Worm (Caenorhabditis elegans) whole organism, L1 larva: ENCODE measurements around the gene cpg-18.

Experiments
- C04F5.9 ChIP-seq: sonication (generic microtip); optimal IDR thresholded peaks from 2 replicates; lab custom pipeline; 2016; ENCODE audit warnings: missing genetic modification characterization, missing compliant biosample characterization
- C34B4.2 ChIP-seq: sonication (generic microtip); optimal IDR thresholded peaks from 2 replicates; lab custom pipeline; 2017; ENCODE audit warnings: mild to moderate bottlenecking, missing genetic modification characterization, missing compliant biosample characterization
- F16B12.6 ChIP-seq: fragments of 150-350 bp; optimal IDR thresholded peaks from 2 replicates; lab custom pipeline; 2014; ENCODE audit warnings: missing biosample characterization, missing genetic modification characterization
- aha-1 ChIP-seq: fragments of 150-350 bp; optimal IDR thresholded peaks from 2 replicates; lab custom pipeline; 2014; ENCODE audit warnings: missing biosample characterization, missing genetic modification characterization
- alr-1 ChIP-seq: fragments of 200-800 bp; sonication (Bioruptor generic); optimal IDR thresholded peaks from 2 replicates; lab custom pipeline; 2018; ENCODE audit warnings: borderline replicate concordance, mild to moderate bottlenecking, missing genetic modification characterization, missing compliant biosample characterization
- aly-2 ChIP-seq: fragments of 150-350 bp; optimal IDR thresholded peaks from 2 replicates; lab custom pipeline; 2014; ENCODE audit warnings: missing biosample characterization, missing genetic modification characterization
- blmp-1 ChIP-seq: fragments of 150-350 bp; optimal IDR thresholded peaks from 2 replicates; lab custom pipeline; 2014; ENCODE audit warnings: missing biosample characterization, missing genetic modification characterization
- ceh-88 ChIP-seq: fragments of 200-800 bp; sonication (Bioruptor generic); IDR thresholded peaks from 2 replicates; pipeline ENCODE4 v1.3.6; 2022; ENCODE audit warnings: missing genetic modification characterization, missing compliant biosample characterization
- ceh-90 ChIP-seq: sonication (generic microtip); optimal IDR thresholded peaks from 2 replicates; lab custom pipeline; 2016; ENCODE audit warnings: missing genetic modification characterization, missing compliant biosample characterization
- ces-1 ChIP-seq: fragments of 150-350 bp; optimal IDR thresholded peaks from 2 replicates; lab custom pipeline; 2014; ENCODE audit warnings: missing biosample characterization, missing genetic modification reagents, missing genetic modification characterization
- dpl-1 ChIP-seq, 3 experiments: fragments of 150-350 bp in 2 of 3; sonication (generic microtip) in 1 of 3; optimal IDR thresholded peaks; 2 replicates each; lab custom pipeline; 2014 to 2017; ENCODE audit warnings: missing biosample characterization in 3 of 3, missing genetic modification characterization in 3 of 3, missing genetic modification reagents in 3 of 3
- dsc-1 ChIP-seq: sonication (generic microtip); optimal IDR thresholded peaks from 2 replicates; lab custom pipeline; 2016; ENCODE audit warnings: mild to moderate bottlenecking, missing genetic modification characterization, missing compliant biosample characterization
- efl-1 ChIP-seq, 4 experiments: fragments of 150-350 bp; optimal IDR thresholded peaks in 3 of 4; peaks in 1 of 4; 1 replicate in 1 of 4; 2 replicates in 3 of 4; lab custom pipeline; 2014; ENCODE audit warnings: missing biosample characterization in 2 of 4, missing genetic modification characterization in 2 of 4, missing genetic modification reagents in 2 of 4
- efl-3 ChIP-seq: fragments of 200-800 bp; sonication (Bioruptor generic); optimal IDR thresholded peaks from 2 replicates; lab custom pipeline; 2018; ENCODE audit warnings: mild to moderate bottlenecking, missing genetic modification characterization, missing compliant biosample characterization
- egl-27 ChIP-seq, 2 experiments: fragments of 150-350 bp in 1 of 2; sonication (generic microtip); optimal IDR thresholded peaks; 3 replicates each; lab custom pipeline; 2017 to 2018; ENCODE audit warnings: missing biosample characterization in 2 of 2, missing genetic modification characterization in 2 of 2, missing genetic modification reagents in 2 of 2
- elt-2 ChIP-seq: sonication (generic microtip); optimal IDR thresholded peaks from 2 replicates; lab custom pipeline; 2016; ENCODE audit warnings: missing genetic modification characterization, mild to moderate bottlenecking, inconsistent platforms, missing compliant biosample characterization, missing genetic modification reagents
- elt-3 ChIP-seq, 6 experiments: fragments of 150-350 bp in 1 of 6; sonication (generic microtip); optimal IDR thresholded peaks; 2 replicates each; lab custom pipeline; 2017 to 2018; ENCODE audit warnings: missing biosample characterization in 6 of 6, missing genetic modification characterization in 6 of 6, inconsistent platforms in 1 of 6
- ets-5 ChIP-seq: fragments of 200-800 bp; sonication (Bioruptor generic); IDR thresholded peaks from 2 replicates; pipeline ENCODE4 v1.3.6; 2022; ENCODE audit warnings: missing genetic modification characterization, missing compliant biosample characterization
- fkh-4 ChIP-seq: sonication (generic microtip); optimal IDR thresholded peaks from 2 replicates; lab custom pipeline; 2016; ENCODE audit warnings: missing compliant biosample characterization, missing genetic modification characterization, borderline replicate concordance
- grh-1 ChIP-seq: fragments of 200-800 bp; sonication (Bioruptor generic); IDR thresholded peaks from 2 replicates; pipeline ENCODE4 v1.3.6; 2022; ENCODE audit warnings: missing genetic modification reagents, missing genetic modification characterization, missing compliant biosample characterization
- hlh-17 ChIP-seq: fragments of 200-800 bp; sonication (Bioruptor generic); optimal IDR thresholded peaks from 2 replicates; lab custom pipeline; 2018; ENCODE audit warnings: missing genetic modification characterization, mild to moderate bottlenecking, missing compliant biosample characterization, moderate library complexity, borderline replicate concordance
- irx-1 ChIP-seq: sonication (generic microtip); optimal IDR thresholded peaks from 2 replicates; lab custom pipeline; 2016; ENCODE audit warnings: missing genetic modification characterization, missing compliant biosample characterization
- lin-15B ChIP-seq: fragments of 150-350 bp; sonication (generic microtip); optimal IDR thresholded peaks from 3 replicates; lab custom pipeline; 2014; ENCODE audit warnings: missing biosample characterization, missing genetic modification characterization
- lin-35 ChIP-seq, 2 experiments: fragments of 150-350 bp; optimal IDR thresholded peaks; 2 replicates each; lab custom pipeline; 2014; ENCODE audit warnings: missing biosample characterization in 2 of 2, missing genetic modification characterization in 2 of 2, missing genetic modification reagents in 2 of 2
- lin-39 ChIP-seq: fragments of 150-350 bp; optimal IDR thresholded peaks from 2 replicates; lab custom pipeline; 2014; ENCODE audit warnings: missing biosample characterization, missing genetic modification reagents, missing genetic modification characterization
- lsy-2 ChIP-seq, 2 experiments: fragments of 150-350 bp; optimal IDR thresholded peaks; 2 replicates each; lab custom pipeline; 2014; ENCODE audit warnings: missing biosample characterization in 2 of 2, missing genetic modification characterization in 2 of 2
- mab-9 ChIP-seq: fragments of 200-800 bp; sonication (Bioruptor generic); IDR thresholded peaks from 2 replicates; pipeline ENCODE4 v1.3.6; 2022; ENCODE audit warnings: missing genetic modification reagents, missing genetic modification characterization, missing compliant biosample characterization
- mdl-1 ChIP-seq, 2 experiments: fragments of 150-350 bp; optimal IDR thresholded peaks; 2 replicates each; lab custom pipeline; 2014 to 2017; ENCODE audit warnings: missing biosample characterization in 2 of 2, missing genetic modification characterization in 2 of 2, inconsistent platforms in 1 of 2
- nhr-12 ChIP-seq: sonication (generic microtip); optimal IDR thresholded peaks from 2 replicates; lab custom pipeline; 2017; ENCODE audit warnings: missing biosample characterization, missing genetic modification characterization
- nhr-19 ChIP-seq: fragments of 200-800 bp; sonication (Bioruptor generic); conservative IDR thresholded peaks from 2 replicates; pipeline ENCODE4 v1.3.6; 2022; ENCODE audit warnings: missing genetic modification characterization, missing compliant biosample characterization
- nhr-237 ChIP-seq: fragments of 150-350 bp; optimal IDR thresholded peaks from 2 replicates; lab custom pipeline; 2014; ENCODE audit warnings: missing biosample characterization, missing genetic modification characterization
- nhr-47 ChIP-seq: sonication (generic microtip); optimal IDR thresholded peaks from 2 replicates; lab custom pipeline; 2016; ENCODE audit warnings: mild to moderate bottlenecking, missing genetic modification characterization, moderate library complexity, missing compliant biosample characterization
- nhr-71 ChIP-seq: sonication (generic microtip); optimal IDR thresholded peaks from 2 replicates; lab custom pipeline; 2016; ENCODE audit warnings: mild to moderate bottlenecking, missing genetic modification characterization, moderate library complexity, missing compliant biosample characterization
- nhr-76 ChIP-seq: sonication (generic microtip); optimal IDR thresholded peaks from 2 replicates; lab custom pipeline; 2017; ENCODE audit warnings: missing biosample characterization, missing genetic modification characterization
- nhr-77 ChIP-seq: fragments of 150-350 bp; optimal IDR thresholded peaks from 2 replicates; lab custom pipeline; 2014; ENCODE audit warnings: missing biosample characterization, missing genetic modification characterization
- nhr-85 ChIP-seq: sonication (generic microtip); peaks from one replicate; lab custom pipeline; 2016; ENCODE audit warnings: missing genetic modification characterization, inconsistent platforms, missing compliant biosample characterization
- pqm-1 ChIP-seq: sonication (generic microtip); optimal IDR thresholded peaks from 3 replicates; lab custom pipeline; 2017; ENCODE audit warnings: missing biosample characterization, missing genetic modification characterization
- rnt-1 ChIP-seq: sonication (generic microtip); optimal IDR thresholded peaks from 2 replicates; lab custom pipeline; 2016; ENCODE audit warnings: mild to moderate bottlenecking, missing genetic modification characterization, moderate library complexity, missing compliant biosample characterization
- skn-1 ChIP-seq: fragments of 150-350 bp; optimal IDR thresholded peaks from 2 replicates; lab custom pipeline; 2014; ENCODE audit warnings: missing biosample characterization, missing genetic modification characterization
- snpc-4 ChIP-seq: fragments of 150-350 bp; optimal IDR thresholded peaks from 2 replicates; lab custom pipeline; 2014; ENCODE audit warnings: missing biosample characterization, missing genetic modification characterization
- snu-23 ChIP-seq: sonication (generic microtip); optimal IDR thresholded peaks from 2 replicates; lab custom pipeline; 2016; ENCODE audit warnings: missing genetic modification characterization, missing compliant biosample characterization
- sox-4 ChIP-seq: sonication (generic microtip); optimal IDR thresholded peaks from 2 replicates; lab custom pipeline; 2016; ENCODE audit warnings: missing genetic modification characterization, missing compliant biosample characterization
- sup-37 ChIP-seq: fragments of 200-800 bp; sonication (Bioruptor generic); optimal IDR thresholded peaks from 2 replicates; lab custom pipeline; 2018; ENCODE audit warnings: mild to moderate bottlenecking, missing genetic modification characterization, missing compliant biosample characterization
- unc-130 ChIP-seq: fragments of 150-350 bp; optimal IDR thresholded peaks from 2 replicates; lab custom pipeline; 2017; ENCODE audit warnings: missing biosample characterization, missing genetic modification characterization, inconsistent platforms
- unc-30 ChIP-seq: sonication (generic microtip); optimal IDR thresholded peaks from 2 replicates; lab custom pipeline; 2017; ENCODE audit warnings: missing biosample characterization, missing genetic modification characterization
- unc-98 ChIP-seq: fragments of 200-800 bp; sonication (Bioruptor generic); IDR thresholded peaks from 2 replicates; pipeline ENCODE4 v1.3.6; 2022; ENCODE audit warnings: missing genetic modification characterization, missing compliant biosample characterization
- vab-15 ChIP-seq: sonication (generic microtip); optimal IDR thresholded peaks from 2 replicates; lab custom pipeline; 2017; ENCODE audit warnings: missing genotype, mild to moderate bottlenecking, missing genetic modification characterization, missing compliant biosample characterization
- xbp-1 ChIP-seq: sonication (generic microtip); optimal IDR thresholded peaks from 2 replicates; lab custom pipeline; 2016; ENCODE audit warnings: missing genetic modification characterization, missing compliant biosample characterization
- zag-1 ChIP-seq: fragments of 150-350 bp; optimal IDR thresholded peaks from 2 replicates; lab custom pipeline; 2014; ENCODE audit warnings: missing biosample characterization, missing genetic modification characterization
- zip-4 ChIP-seq: fragments of 200-800 bp; sonication (Bioruptor generic); optimal IDR thresholded peaks from 2 replicates; lab custom pipeline; 2018; ENCODE audit warnings: mild to moderate bottlenecking, missing genetic modification characterization, moderate library complexity, missing compliant biosample characterization
- ztf-11 ChIP-seq, 2 experiments: sonication (generic microtip); optimal IDR thresholded peaks; 2 replicates each; lab custom pipeline; 2016 to 2017; ENCODE audit warnings: missing genetic modification characterization in 2 of 2, missing biosample characterization in 1 of 2, missing compliant biosample characterization in 1 of 2
- ztf-4 ChIP-seq: fragments of 150-350 bp; optimal IDR thresholded peaks from 2 replicates; lab custom pipeline; 2014; ENCODE audit warnings: missing biosample characterization, missing genetic modification characterization

The cpg-18 gene

DNA sequence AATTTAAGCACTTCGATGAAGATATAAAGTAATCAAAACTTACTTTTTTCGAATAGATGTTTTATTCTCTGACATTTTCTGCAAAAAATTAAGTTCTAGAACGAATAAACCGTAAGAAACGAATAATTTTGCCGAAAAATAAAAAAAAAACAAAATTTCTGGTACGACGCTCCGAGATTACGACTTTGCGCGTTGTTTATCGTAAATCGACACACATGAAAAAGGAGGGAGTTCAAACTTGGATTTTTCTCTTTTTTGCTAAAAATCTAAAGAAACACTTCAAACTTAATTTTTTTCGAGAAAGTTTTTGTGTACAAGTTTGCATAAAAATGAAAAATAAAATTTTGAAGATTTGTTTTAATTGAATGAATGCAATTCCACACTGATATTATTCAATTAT is 3.2 kb upstream of the cpg-18 start, which contains the start of gene H35B03.2 (continued):
- TF ChIP-seq lsy-2 (tag; optimal IDR thresholded peaks at IDR 0.05; lab: Kevin White, UChicago) (peak; percentile 85 to 90), rnt-1 (tag; lab: Kevin White, UChicago) (peak; percentile 79), unc-130 (tag; lab: Kevin White, UChicago) (no peak), nhr-85 (tag; lab: Kevin White, UChicago) (peak; percentile 67), ceh-90 (no peak), xbp-1 (tag; lab: Kevin White, UChicago) (peak; percentile 71), dsc-1 (peak; percentile 62), elt-2 (tag; lab: Kevin White, UChicago) (peak; percentile 2), mdl-1 (tag; optimal IDR thresholded peaks at IDR 0.05; lab: Kevin White, UChicago) (peak in 1 of 2 experiments; percentile 19), irx-1 (tag; lab: Kevin White, UChicago) (peak; percentile 64), lin-35 (GFP tag; optimal IDR thresholded peaks at IDR 0.05; lab: Kevin White, UChicago) (peak; percentile 99), elt-3 (tag; optimal IDR thresholded peaks at IDR 0.05; lab: Kevin White, UChicago) (peak in 2 of 6 experiments; percentile 54 to 61), unc-30 (tag; lab: Kevin White, UChicago) (no peak), lin-15B (tag; lab: Kevin White, UChicago) (peak; percentile 66), skn-1 (tag; lab: Kevin White, UChicago) (peak; percentile 69), nhr-76 (tag; lab: Kevin White, UChicago) (no peak), ztf-11 (tag; optimal IDR thresholded peaks at IDR 0.05; lab: Kevin White, UChicago) (no peak), ets-5 (no peak), pqm-1 (tag; lab: Kevin White, UChicago) (no peak), aly-2 (tag; lab: Kevin White, UChicago) (peak; percentile 69), nhr-19 (peak; percentile 69), C04F5.9 (tag; lab: Kevin White, UChicago) (peak; percentile 11), dpl-1 (GFP tag; optimal IDR thresholded peaks at IDR 0.05; lab: Kevin White, UChicago) (peak; percentile 98 to 99 (median 98)), nhr-12 (tag; lab: Kevin White, UChicago) (no peak), efl-1 (optimal IDR thresholded peaks at IDR 0.05; lab: Kevin White, UChicago) (peak; percentile 88 to 98), efl-1 (GFP tag; optimal IDR thresholded peaks at IDR 0.05 in 1 of 2; lab: Kevin White, UChicago) (peak; percentile 98 to 100), nhr-47 (tag; lab: Kevin White, UChicago) (peak; percentile 83), grh-1 (GFP tag; lab: Robert Waterston, UW) (no peak), nhr-237 (tag; lab: Kevin White, UChicago) (no peak), aha-1 (tag; lab: Kevin White, UChicago) (no peak), fkh-4 (no peak), unc-98 (GFP tag; lab: Robert Waterston, UW) (no peak), alr-1 (tag; lab: Kevin White, UChicago) (no peak), ztf-4 (tag; lab: Kevin White, UChicago) (no peak), efl-3 (GFP tag; lab: Kevin White, UChicago) (no peak), zip-4 (GFP tag; lab: Kevin White, UChicago) (no peak), sox-4 (no peak), nhr-77 (tag; lab: Kevin White, UChicago) (no peak), C34B4.2 (no peak), ces-1 (GFP tag; lab: Kevin White, UChicago) (no peak), zag-1 (no peak), blmp-1 (peak; percentile 65), vab-15 (tag; lab: Kevin White, UChicago) (no peak), ceh-88 (GFP tag; lab: Robert Waterston, UW) (no peak), sup-37 (no peak), F16B12.6 (tag; lab: Kevin White, UChicago) (peak; percentile 62), hlh-17 (no peak), snu-23 (peak; percentile 83), nhr-71 (tag; lab: Kevin White, UChicago) (peak; percentile 84), snpc-4 (peak; percentile 39), lin-39 (tag; lab: Kevin White, UChicago) (peak; percentile 72), mab-9 (no peak), egl-27 (tag; optimal IDR thresholded peaks at IDR 0.05; lab: Kevin White, UChicago) (no peak)
